Worm (Caenorhabditis elegans) whole organism, L1 larva: Measurements from ENCODE around the gene C06B3.6.

ENCODE experiments used
- ceh-82 ChIP-seq, 3 experiments: fragments of 150-350 bp in 1 of 3; sonication (generic microtip) in 2 of 3; optimal IDR thresholded peaks; 2 replicates each; lab custom pipeline; 2014 to 2017; ENCODE audit warnings: missing biosample characterization in 3 of 3, missing genetic modification characterization in 3 of 3
- ces-1 ChIP-seq: fragments of 150-350 bp; optimal IDR thresholded peaks from 2 replicates; lab custom pipeline; 2014; ENCODE audit warnings: missing biosample characterization, missing genetic modification reagents, missing genetic modification characterization
- dpl-1 ChIP-seq, 3 experiments: fragments of 150-350 bp in 2 of 3; sonication (generic microtip) in 1 of 3; optimal IDR thresholded peaks; 2 replicates each; lab custom pipeline; 2014 to 2017; ENCODE audit warnings: missing biosample characterization in 3 of 3, missing genetic modification characterization in 3 of 3, missing genetic modification reagents in 3 of 3
- nhr-12 ChIP-seq: sonication (generic microtip); optimal IDR thresholded peaks from 2 replicates; lab custom pipeline; 2017; ENCODE audit warnings: missing biosample characterization, missing genetic modification characterization
- swsn-7 ChIP-seq: sonication (generic microtip); optimal IDR thresholded peaks from 2 replicates; lab custom pipeline; 2016; ENCODE audit warnings: missing genetic modification characterization, missing compliant biosample characterization
- unc-130 ChIP-seq: fragments of 150-350 bp; optimal IDR thresholded peaks from 2 replicates; lab custom pipeline; 2017; ENCODE audit warnings: missing biosample characterization, missing genetic modification characterization, inconsistent platforms
- zag-1 ChIP-seq: fragments of 150-350 bp; optimal IDR thresholded peaks from 2 replicates; lab custom pipeline; 2014; ENCODE audit warnings: missing biosample characterization, missing genetic modification characterization

ce11 chrV:13891489-13891888, 17.3 kb downstream of the C06B3.6 start:
- TF ChIP-seq dpl-1 (GFP tag; optimal IDR thresholded peaks at IDR 0.05; lab: Kevin White, UChicago) (no peak), unc-130 (no peak), nhr-12 (tag; lab: Kevin White, UChicago) (no peak), ceh-82 (tag; optimal IDR thresholded peaks at IDR 0.05; lab: Kevin White, UChicago) (no peak), zag-1 (tag; lab: Kevin White, UChicago) (no peak), swsn-7 (tag; lab: Kevin White, UChicago) (no peak), ces-1 (GFP tag; lab: Kevin White, UChicago) (no peak)
